Fruit fly (Drosophila melanogaster): ENCODE results near the gene BG642312.

The BG642312 gene

dm6 chr3L:6233281-6233680 lies at the start of gene BG642312:
BG642312 (minus strand) TSS chr3L:6233381.
- no peak for TF ChIP-seq Dbx (GFP tag; IDR thresholded peaks at IDR 0.05)
- no peak for TF ChIP-seq Awh (GFP tag; IDR thresholded peaks at IDR 0.05)
- TF ChIP-seq Pdp1 (GFP tag; optimal IDR thresholded peaks at IDR 0.05), result no peak
- no peak for TF ChIP-seq gce (GFP tag; IDR thresholded peaks at IDR 0.05)
- TF ChIP-seq fd64A (GFP tag; optimal IDR thresholded peaks at IDR 0.05), result no peak
- TF ChIP-seq Six4 (GFP tag; optimal IDR thresholded peaks at IDR 0.05), result no peak
- no peak for TF ChIP-seq CG12155 (GFP tag; optimal IDR thresholded peaks at IDR 0.05)
- no peak for TF ChIP-seq Fer2 (tag; optimal IDR thresholded peaks at IDR 0.05)
- TF ChIP-seq CG4854 (GFP tag; optimal IDR thresholded peaks at IDR 0.05), result no peak
- no peak for TF ChIP-seq CG18619 (GFP tag; optimal IDR thresholded peaks at IDR 0.05)
- TF ChIP-seq CG8388 (GFP tag; optimal IDR thresholded peaks at IDR 0.05), result no peak
- no peak for TF ChIP-seq CG9437 (GFP tag; optimal IDR thresholded peaks at IDR 0.05)
- TF ChIP-seq tna (GFP tag; IDR thresholded peaks at IDR 0.05; ENCODE audit: partially characterized antibody), result no peak
- TF ChIP-seq rib (GFP tag; IDR thresholded peaks at IDR 0.05), result no peak
- no peak for TF ChIP-seq CTCF (GFP tag; optimal IDR thresholded peaks at IDR 0.05)

dm6 chr3L:6275487-6275886 lies 42.3 kb upstream of the BG642312 start, which contains the start of gene CG43168:
CG43168 (plus strand) TSS chr3L:6275787.
- TF ChIP-seq dmrt11E (tag; optimal IDR thresholded peaks at IDR 0.05), result no peak
- no peak for TF ChIP-seq tll (GFP tag; optimal IDR thresholded peaks at IDR 0.05)
- no peak for TF ChIP-seq CG10959 (GFP tag; IDR thresholded peaks at IDR 0.05)
- TF ChIP-seq CG13296 (GFP tag; optimal IDR thresholded peaks at IDR 0.05), result no peak
- TF ChIP-seq emc (GFP tag; optimal IDR thresholded peaks at IDR 0.05), result no peak
- TF ChIP-seq ERR (GFP tag; optimal IDR thresholded peaks at IDR 0.05), result no peak
- TF ChIP-seq hb (GFP tag; IDR thresholded peaks at IDR 0.05; ENCODE audit: partially characterized antibody), result no peak

dm6 chr3L:6274929-6275328 lies 41.7 kb upstream of the BG642312 start:
- TF ChIP-seq crol (GFP tag; IDR thresholded peaks at IDR 0.05) (0 out of 2 replicates have a peak, but pooled peaks have one; percentile 26), CG14667 (GFP tag; IDR thresholded peaks at IDR 0.05) (no peak), vnd (GFP tag; IDR thresholded peaks at IDR 0.05; ENCODE audit: partially characterized antibody) (0 out of 3 replicates have a peak, but pooled peaks have one; percentile 17), Drgx (GFP tag; IDR thresholded peaks at IDR 0.05) (peak; percentile 81)

dm6 chr3L:6270283-6270682 lies 37.1 kb upstream of the BG642312 start:
- TF ChIP-seq CG3407 (GFP tag; optimal IDR thresholded peaks at IDR 0.05), result no peak
- TF ChIP-seq CG8765 (GFP tag; IDR thresholded peaks at IDR 0.05), result no peak
- TF ChIP-seq sug (tag; optimal IDR thresholded peaks at IDR 0.05), result no peak
- no peak for TF ChIP-seq tap (tag; optimal IDR thresholded peaks at IDR 0.05)
- no peak for TF ChIP-seq CG5180 (GFP tag; optimal IDR thresholded peaks at IDR 0.05)
- TF ChIP-seq CG10565 (GFP tag; optimal IDR thresholded peaks at IDR 0.05), result no peak
- TF ChIP-seq pfk (GFP tag; optimal IDR thresholded peaks at IDR 0.05), result no peak
- TF ChIP-seq fd102C (GFP tag; optimal IDR thresholded peaks at IDR 0.05), result no peak
- TF ChIP-seq CG12236 (GFP tag; optimal IDR thresholded peaks at IDR 0.05), result no peak
- TF ChIP-seq CG7357 (GFP tag; IDR thresholded peaks at IDR 0.05), result no peak
- no peak for TF ChIP-seq CG3163 (GFP tag; optimal IDR thresholded peaks at IDR 0.05)
- TF ChIP-seq ATbp (GFP tag; optimal IDR thresholded peaks at IDR 0.05), result no peak
- TF ChIP-seq CG15269 (tag; optimal IDR thresholded peaks at IDR 0.05), result peak; percentile 7
- TF ChIP-seq Sox102F (GFP tag; optimal IDR thresholded peaks at IDR 0.05), result peak; percentile 35
- no peak for TF ChIP-seq Sin3A (optimal IDR thresholded peaks at IDR 0.05)
- TF ChIP-seq Neu2 (GFP tag; optimal IDR thresholded peaks at IDR 0.05; ENCODE audit: borderline replicate concordance), result no peak
- TF ChIP-seq Xrp1 (GFP tag; IDR thresholded peaks at IDR 0.05), result peak; percentile 34; the same call in 1 of the 2 replicates
- TF ChIP-seq zen2 (GFP tag; IDR thresholded peaks at IDR 0.05; ENCODE audit: partially characterized antibody), result no peak
- TF ChIP-seq CG18476 (GFP tag; optimal IDR thresholded peaks at IDR 0.05), result no peak
- no peak for TF ChIP-seq Bteb2 (GFP tag; optimal IDR thresholded peaks at IDR 0.05)
- no peak for TF ChIP-seq Fer1 (GFP tag; optimal IDR thresholded peaks at IDR 0.05)
- no peak for TF ChIP-seq gce (GFP tag; IDR thresholded peaks at IDR 0.05)
- TF ChIP-seq disco-r (GFP tag; optimal IDR thresholded peaks at IDR 0.05), result no peak
